Fruit fly (Drosophila melanogaster) whole organism, embryonic: ENCODE results near the gene CG31388.
A peak's percentile ranks its signal among the peaks of the same experiment; 100 is the strongest.

Experiments
- Atf3 ChIP-seq: fragments of 200-800 bp; sonication (Bioruptor generic); optimal IDR thresholded peaks from 3 replicates; lab custom pipeline; 2016; ENCODE audit warnings: missing biosample characterization, missing genetic modification characterization
- CG10209 ChIP-seq: fragments of 200-800 bp; sonication (Bioruptor generic); optimal IDR thresholded peaks from 3 replicates; lab custom pipeline; 2017; ENCODE audit warnings: missing biosample characterization, mild to moderate bottlenecking, missing genetic modification characterization, missing genetic modification reagents
- CG12155 ChIP-seq: fragments of 200-800 bp; sonication (Bioruptor generic); optimal IDR thresholded peaks from 3 replicates; lab custom pipeline; 2016; ENCODE audit warnings: missing biosample characterization, missing genetic modification characterization
- CG13424 ChIP-seq: fragments of 200-800 bp; sonication (Bioruptor generic); optimal IDR thresholded peaks from 2 replicates; lab custom pipeline; 2019; ENCODE audit warnings: missing biosample characterization, mild to moderate bottlenecking, missing genetic modification characterization, moderate library complexity
- CG13624 ChIP-seq: fragments of 200-800 bp; sonication (Bioruptor generic); optimal IDR thresholded peaks from 2 replicates; lab custom pipeline; 2016; ENCODE audit warnings: missing biosample characterization, missing genetic modification characterization
- CG14710 ChIP-seq: fragments of 200-800 bp; sonication (Bioruptor generic); optimal IDR thresholded peaks from 3 replicates; lab custom pipeline; 2019; ENCODE audit warnings: missing biosample characterization, mild to moderate bottlenecking, missing genetic modification characterization, moderate library complexity
- CG14860 ChIP-seq: fragments of 200-800 bp; sonication (Bioruptor generic); IDR thresholded peaks from 3 replicates; pipeline ENCODE4 v1.3.6; 2022; ENCODE audit warnings: missing biosample characterization, missing genetic modification characterization; ENCODE audit not compliant: partially characterized antibody
- CG15601 ChIP-seq: fragments of 200-800 bp; sonication (Bioruptor generic); optimal IDR thresholded peaks from 3 replicates; lab custom pipeline; 2019; ENCODE audit warnings: missing biosample characterization, mild to moderate bottlenecking, missing genetic modification characterization, moderate library complexity
- CG1647 ChIP-seq: fragments of 200-800 bp; sonication (Bioruptor generic); optimal IDR thresholded peaks from 3 replicates; lab custom pipeline; 2016; ENCODE audit warnings: missing biosample characterization, missing genetic modification characterization
- CG17328 ChIP-seq: fragments of 200-800 bp; sonication (Bioruptor generic); IDR thresholded peaks from 2 replicates; pipeline ENCODE4 v1.3.6; 2022; ENCODE audit warnings: missing biosample characterization, missing genetic modification characterization
- CG17612 ChIP-seq: fragments of 200-800 bp; sonication (Bioruptor generic); IDR thresholded peaks from 2 replicates; pipeline ENCODE4 v1.3.6; 2022; ENCODE audit warnings: missing biosample characterization, missing genetic modification characterization
- CG18262 ChIP-seq: fragments of 200-800 bp; optimal IDR thresholded peaks from 3 replicates; lab custom pipeline; 2019; ENCODE audit warnings: missing biosample characterization, mild to moderate bottlenecking, missing genetic modification characterization, moderate library complexity
- CG32532 ChIP-seq: fragments of 200-800 bp; sonication (Bioruptor generic); IDR thresholded peaks from 2 replicates; pipeline ENCODE4 v1.3.6; 2022; ENCODE audit warnings: missing biosample characterization, missing genetic modification characterization
- CG3726 ChIP-seq: fragments of 200-800 bp; sonication (Bioruptor generic); IDR thresholded peaks from 3 replicates; pipeline ENCODE4, ENCODE4 v1.3.6; 2022; ENCODE audit warnings: missing biosample characterization, missing genetic modification characterization
- CG4282 ChIP-seq: fragments of 200-800 bp; sonication (Bioruptor generic); optimal IDR thresholded peaks from 2 replicates; lab custom pipeline; 2016; ENCODE audit warnings: missing biosample characterization, missing genetic modification characterization
- CG4424 ChIP-seq: fragments of 200-800 bp; sonication (Bioruptor generic); optimal IDR thresholded peaks from 3 replicates; lab custom pipeline; 2016; ENCODE audit warnings: missing biosample characterization, missing genetic modification characterization
- CG5245 ChIP-seq: fragments of 200-800 bp; sonication (Bioruptor generic); optimal IDR thresholded peaks from 3 replicates; lab custom pipeline; 2016; ENCODE audit warnings: missing biosample characterization, missing genetic modification characterization
- CG6765 ChIP-seq: fragments of 200-800 bp; sonication (Bioruptor generic); optimal IDR thresholded peaks from 3 replicates; lab custom pipeline; 2017; ENCODE audit warnings: missing biosample characterization, mild to moderate bottlenecking, missing genetic modification characterization
- CG7963 ChIP-seq: fragments of 200-800 bp; sonication (Bioruptor generic); IDR thresholded peaks from 3 replicates; pipeline ENCODE4 v1.3.6; 2022; ENCODE audit warnings: missing biosample characterization, missing genetic modification characterization; ENCODE audit not compliant: partially characterized antibody
- CG9876 ChIP-seq: fragments of 200-800 bp; sonication (Bioruptor generic); optimal IDR thresholded peaks from 2 replicates; lab custom pipeline; 2016; ENCODE audit warnings: missing biosample characterization, missing genetic modification characterization
- Chrac-16 ChIP-seq: fragments of 200-800 bp; sonication (Bioruptor generic); optimal IDR thresholded peaks from 3 replicates; lab custom pipeline; 2016; ENCODE audit warnings: missing biosample characterization, missing genetic modification characterization
- Dad ChIP-seq: fragments of 200-800 bp; sonication (Bioruptor generic); optimal IDR thresholded peaks from 3 replicates; lab custom pipeline; 2016; ENCODE audit warnings: missing biosample characterization, missing genetic modification characterization
- Fer2 ChIP-seq: fragments of 200-800 bp; sonication (Bioruptor generic); optimal IDR thresholded peaks from 2 replicates; lab custom pipeline; 2018; ENCODE audit warnings: missing biosample characterization, mild to moderate bottlenecking, missing genetic modification characterization, moderate library complexity
- NC2α ChIP-seq: fragments of 200-800 bp; sonication (Bioruptor generic); optimal IDR thresholded peaks from 2 replicates; lab custom pipeline; 2016; ENCODE audit warnings: missing biosample characterization, missing genetic modification characterization
- NfI ChIP-seq: fragments of 200-800 bp; sonication (Bioruptor generic); optimal IDR thresholded peaks from 3 replicates; lab custom pipeline; 2018; ENCODE audit warnings: missing biosample characterization, mild to moderate bottlenecking, missing genetic modification characterization, moderate library complexity
- Optix ChIP-seq: fragments of 200-800 bp; sonication (Bioruptor generic); IDR thresholded peaks from 3 replicates; pipeline ENCODE4 v1.3.6; 2022; ENCODE audit warnings: missing biosample characterization, missing genetic modification characterization
- Ravus ChIP-seq: fragments of 200-800 bp; sonication (Bioruptor generic); IDR thresholded peaks from 2 replicates; pipeline ENCODE4 v1.3.6; 2022; ENCODE audit warnings: missing biosample characterization, missing genetic modification characterization
- Sry-β ChIP-seq: fragments of 200-800 bp; sonication (Bioruptor generic); optimal IDR thresholded peaks from 2 replicates; lab custom pipeline; 2018; ENCODE audit warnings: missing biosample characterization, mild to moderate bottlenecking, missing genetic modification characterization, moderate library complexity
- Stat92E ChIP-seq, 3 experiments: fragments of >200 bp in 2 of 3; fragments of 200-800 bp in 1 of 3; sonication (Bioruptor generic) in 1 of 3; optimal IDR thresholded peaks; 2 replicates each; lab custom pipeline; 2017 to 2019; ENCODE audit warnings: missing biosample characterization in 3 of 3, missing genetic modification characterization in 3 of 3, mild to moderate bottlenecking in 1 of 3, moderate library complexity in 1 of 3
- Tbp ChIP-seq: fragments of >200 bp; optimal IDR thresholded peaks from 2 replicates; lab custom pipeline; 2018; ENCODE audit warnings: missing biosample characterization, missing genetic modification characterization
- ash1 ChIP-seq: fragments of 200-800 bp; sonication (Bioruptor generic); optimal IDR thresholded peaks from 2 replicates; lab custom pipeline; 2018; ENCODE audit warnings: missing biosample characterization, mild to moderate bottlenecking, missing genetic modification characterization
- bcd ChIP-seq: fragments of 200-800 bp; sonication (Bioruptor generic); optimal IDR thresholded peaks from 2 replicates; lab custom pipeline; 2017; ENCODE audit warnings: missing biosample characterization, mild to moderate bottlenecking, missing genetic modification characterization
- cato ChIP-seq: fragments of 200-800 bp; sonication (Bioruptor generic); optimal IDR thresholded peaks from 2 replicates; lab custom pipeline; 2016; ENCODE audit warnings: missing biosample characterization, missing genetic modification characterization, borderline replicate concordance
- caup ChIP-seq: fragments of 200-800 bp; sonication (Bioruptor generic); optimal IDR thresholded peaks from 3 replicates; lab custom pipeline; 2017; ENCODE audit warnings: missing biosample characterization, mild to moderate bottlenecking, missing genetic modification characterization, moderate library complexity; ENCODE audit not compliant: severe bottlenecking
- corto ChIP-seq: fragments of 200-800 bp; sonication (Bioruptor generic); optimal IDR thresholded peaks from 2 replicates; lab custom pipeline; 2016; ENCODE audit warnings: missing biosample characterization, mild to moderate bottlenecking, missing genetic modification characterization, moderate library complexity
- dan ChIP-seq: fragments of 200-800 bp; sonication (Bioruptor generic); IDR thresholded peaks from 2 replicates; pipeline ENCODE4 v1.3.6; 2022; ENCODE audit warnings: missing biosample characterization, missing genetic modification characterization
- dysf ChIP-seq: fragments of 200-800 bp; sonication (Bioruptor generic); IDR thresholded peaks from 3 replicates; pipeline ENCODE4 v1.3.6; 2022; ENCODE audit warnings: missing biosample characterization, missing genetic modification characterization
- her ChIP-seq: fragments of 200-800 bp; sonication (Bioruptor generic); optimal IDR thresholded peaks from 2 replicates; lab custom pipeline; 2016; ENCODE audit warnings: missing biosample characterization, missing genetic modification characterization
- jumu ChIP-seq: fragments of 200-800 bp; sonication (Bioruptor generic); optimal IDR thresholded peaks from 3 replicates; lab custom pipeline; 2016; ENCODE audit warnings: missing biosample characterization, missing genetic modification characterization
- kay ChIP-seq: fragments of 200-800 bp; sonication (Bioruptor generic); optimal IDR thresholded peaks from 2 replicates; lab custom pipeline; 2016; ENCODE audit warnings: missing biosample characterization, missing genetic modification characterization
- nmo ChIP-seq: fragments of 200-800 bp; sonication (Bioruptor generic); optimal IDR thresholded peaks from 2 replicates; lab custom pipeline; 2018; ENCODE audit warnings: missing biosample characterization, mild to moderate bottlenecking, missing genetic modification characterization, moderate library complexity
- otp ChIP-seq: fragments of 200-800 bp; sonication (Bioruptor generic); IDR thresholded peaks from 3 replicates; pipeline ENCODE4, ENCODE4 v1.3.6; 2022; ENCODE audit warnings: missing biosample characterization, missing genetic modification characterization
- prd ChIP-seq, 3 experiments: fragments of >200 bp in 2 of 3; fragments of 200-800 bp in 1 of 3; sonication (Bioruptor generic) in 1 of 3; optimal IDR thresholded peaks in 2 of 3; IDR thresholded peaks in 1 of 3; 2 replicates in 2 of 3; 3 replicates in 1 of 3; pipeline versions ENCODE4 v1.3.6 to Lab custom; 2017 to 2022; ENCODE audit warnings: missing biosample characterization in 1 of 3, missing genetic modification characterization in 1 of 3
- rib ChIP-seq: fragments of 200-800 bp; sonication (Bioruptor generic); IDR thresholded peaks from 2 replicates; pipeline ENCODE4 v1.3.6; 2022; ENCODE audit warnings: missing biosample characterization, missing genetic modification characterization
- row ChIP-seq: fragments of 200-800 bp; sonication (Bioruptor generic); IDR thresholded peaks from 3 replicates; pipeline ENCODE4 v1.3.6; 2022; ENCODE audit warnings: missing biosample characterization, missing genetic modification characterization
- salm ChIP-seq: fragments of 200-800 bp; sonication (Bioruptor generic); optimal IDR thresholded peaks from 2 replicates; lab custom pipeline; 2018; ENCODE audit warnings: missing biosample characterization, mild to moderate bottlenecking, missing genetic modification characterization
- sqz ChIP-seq: fragments of 200-800 bp; sonication (Bioruptor generic); optimal IDR thresholded peaks from 3 replicates; lab custom pipeline; 2018; ENCODE audit warnings: missing biosample characterization, mild to moderate bottlenecking, missing genetic modification characterization
- stc ChIP-seq: fragments of 200-800 bp; sonication (Bioruptor generic); IDR thresholded peaks from 2 replicates; pipeline ENCODE4 v1.3.6; 2022; ENCODE audit warnings: missing biosample characterization, missing genetic modification characterization
- stwl ChIP-seq: fragments of 200-800 bp; sonication (Bioruptor generic); optimal IDR thresholded peaks from 3 replicates; lab custom pipeline; 2018; ENCODE audit warnings: missing biosample characterization, mild to moderate bottlenecking, missing genetic modification characterization, moderate library complexity
- tna ChIP-seq: fragments of 200-800 bp; sonication (Bioruptor generic); IDR thresholded peaks from 2 replicates; pipeline ENCODE4 v1.3.6; 2022; ENCODE audit warnings: missing biosample characterization, missing genetic modification characterization; ENCODE audit not compliant: partially characterized antibody

The CG31388 gene

DNA sequence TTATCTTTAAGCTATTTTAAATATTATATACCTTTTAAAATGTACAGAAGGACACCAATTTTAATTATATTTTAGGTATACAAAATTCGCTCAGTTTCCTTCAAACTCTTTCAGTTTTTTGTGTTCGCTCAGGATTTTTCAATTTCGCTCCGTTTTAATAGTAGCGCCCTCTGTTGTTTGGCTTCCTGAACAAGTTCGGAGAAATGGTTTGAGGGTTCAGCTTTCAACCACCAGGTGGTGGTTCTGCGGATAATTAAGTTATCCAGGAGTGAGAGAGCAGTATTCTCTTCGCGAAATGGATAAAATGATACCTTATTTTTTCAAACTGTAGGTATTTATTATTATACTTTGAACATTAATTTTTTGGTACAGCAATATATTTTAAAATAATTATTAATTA, 31.4 kb downstream of the CG31388 start (continued):
- TF ChIP-seq her (GFP tag; lab: Kevin White, UChicago) (no peak), Chrac-16 (peak; percentile 62), Dad (GFP tag; lab: Kevin White, UChicago) (peak; percentile 12), cato (GFP tag; lab: Kevin White, UChicago) (peak; percentile 40), CG7963 (no peak), NfI (GFP tag; lab: Kevin White, UChicago) (peak; percentile 82), salm (tag; lab: Kevin White, UChicago) (no peak), dysf (GFP tag; lab: Robert Waterston, UW) (peak; percentile 37; the same call in 1 of the 3 replicates), row (GFP tag; lab: Robert Waterston, UW) (no peak), CG18262 (tag; lab: Kevin White, UChicago) (no peak), CG1647 (GFP tag; lab: Kevin White, UChicago) (no peak), Sry-β (peak; percentile 60), bcd (peak; percentile 50), ash1 (GFP tag; lab: Kevin White, UChicago) (peak; percentile 29), dan (GFP tag; lab: Robert Waterston, UW) (no peak), CG4424 (GFP tag; lab: Kevin White, UChicago) (peak; percentile 83), CG3726 (GFP tag; lab: Robert Waterston, UW) (0 out of 3 replicates have a peak, but pooled peaks have one; percentile 41), CG4282 (GFP tag; lab: Kevin White, UChicago) (no peak), rib (GFP tag; lab: Robert Waterston, UW) (no peak), Fer2 (tag; lab: Kevin White, UChicago) (peak; percentile 45), jumu (GFP tag; lab: Kevin White, UChicago) (peak; percentile 1), prd (optimal IDR thresholded peaks at IDR 0.05; lab: Kevin White, UChicago) (no peak), prd (GFP tag; IDR thresholded peaks at IDR 0.05; lab: Robert Waterston, UW) (peak; percentile 17; the same call in 1 of the 3 replicates), tna (GFP tag; lab: Robert Waterston, UW) (no peak), CG5245 (peak; percentile 84), Atf3 (GFP tag; lab: Kevin White, UChicago) (peak; percentile 66), CG17328 (GFP tag; lab: Robert Waterston, UW) (peak; percentile 73), sqz (GFP tag; lab: Kevin White, UChicago) (peak; percentile 83), CG13424 (tag; lab: Kevin White, UChicago) (peak; percentile 74), Ravus (GFP tag; lab: Robert Waterston, UW) (no peak), otp (GFP tag; lab: Robert Waterston, UW) (peak; percentile 64), CG10209 (peak; percentile 57), NC2α (GFP tag; lab: Kevin White, UChicago) (peak; percentile 2), stc (no peak), CG13624 (GFP tag; lab: Kevin White, UChicago) (no peak), corto (GFP tag; lab: Kevin White, UChicago) (no peak), CG32532 (peak; percentile 77; the same call in 1 of the 2 replicates), Stat92E (GFP tag; optimal IDR thresholded peaks at IDR 0.05; lab: Kevin White, UChicago) (no peak), CG12155 (GFP tag; lab: Kevin White, UChicago) (no peak), Tbp (GFP tag; lab: Kevin White, UChicago) (no peak), CG14860 (GFP tag; lab: Robert Waterston, UW) (no peak), CG17612 (GFP tag; lab: Robert Waterston, UW) (no peak), kay (GFP tag; lab: Kevin White, UChicago) (no peak), CG14710 (tag; lab: Kevin White, UChicago) (no peak), stwl (tag; lab: Kevin White, UChicago) (peak; percentile 87), CG6765 (peak; percentile 77), nmo (peak; percentile 58), CG9876 (GFP tag; lab: Kevin White, UChicago) (no peak), caup (GFP tag; lab: Kevin White, UChicago) (peak; percentile 82), Optix (GFP tag; lab: Robert Waterston, UW) (peak; percentile 73), CG15601 (no peak)
